Fruit fly (Drosophila melanogaster): Measurements from ENCODE around the gene CarT.

The CarT gene

DNA sequence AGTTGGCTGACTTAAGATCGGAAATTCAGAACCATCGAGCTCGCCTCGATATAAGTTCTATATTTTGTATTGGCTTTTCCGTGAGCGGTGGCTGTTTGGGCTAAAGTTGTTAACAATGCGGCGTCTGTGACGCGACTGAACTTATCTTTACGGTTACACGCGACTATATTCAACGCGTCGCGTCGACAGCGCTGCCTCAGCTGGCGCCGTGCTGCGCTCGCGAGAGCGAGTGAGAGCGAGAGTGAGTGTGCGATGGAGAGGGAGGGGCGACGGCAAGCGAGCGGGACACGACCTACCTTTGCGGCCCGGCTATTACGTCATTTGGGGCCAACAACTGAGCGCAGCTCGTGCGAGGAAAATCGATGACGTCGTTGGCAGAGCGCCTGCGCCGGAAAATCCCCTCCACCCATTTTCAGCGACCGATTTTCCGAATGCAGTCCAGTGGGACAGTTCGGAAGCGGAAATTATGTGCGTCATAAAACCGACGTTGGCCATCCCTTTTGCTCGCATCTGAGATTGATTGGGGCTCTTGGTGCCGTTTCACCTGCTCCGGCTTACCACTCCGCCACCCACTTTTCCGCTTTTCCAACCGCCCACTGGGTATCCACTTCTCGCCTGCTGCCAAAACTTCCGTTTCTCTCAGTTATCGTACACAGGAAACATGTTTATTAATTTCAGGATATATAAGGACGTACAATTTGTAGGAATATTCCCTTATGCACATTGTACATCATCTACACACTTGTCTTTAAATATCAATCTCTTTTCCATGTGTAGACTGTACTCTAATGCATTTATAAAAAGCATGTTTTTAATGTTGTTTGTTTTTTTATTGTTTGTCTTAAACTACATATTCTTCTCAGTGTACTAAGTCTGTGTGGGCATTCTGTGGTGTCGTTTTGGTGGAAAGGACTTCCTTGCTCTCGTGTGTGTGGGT, 15.3 kb downstream of the CarT start, which contains the start of gene Hr38 (continued):
- TF ChIP-seq CG6813 (GFP tag; optimal IDR thresholded peaks at IDR 0.05) (peak; percentile 18), CG7556 (GFP tag; optimal IDR thresholded peaks at IDR 0.05) (peak; percentile 72), CG9609 (GFP tag; optimal IDR thresholded peaks at IDR 0.05) (peak; percentile 13), sob (GFP tag; IDR thresholded peaks at IDR 0.05) (0 out of 2 replicates have a peak, but pooled peaks have one; percentile 18), row (GFP tag; IDR thresholded peaks at IDR 0.05) (peak; percentile 74), sna (GFP tag; IDR thresholded peaks at IDR 0.05; ENCODE audit: partially characterized antibody) (peak; percentile 61), CG10147 (GFP tag; optimal IDR thresholded peaks at IDR 0.05) (peak; percentile 29), CG42726 (GFP tag; IDR thresholded peaks at IDR 0.05; ENCODE audit: partially characterized antibody) (0 out of 2 replicates have a peak, but pooled peaks have one; percentile 25), CG7839 (tag; optimal IDR thresholded peaks at IDR 0.05) (peak; percentile 66), Dll (GFP tag; IDR thresholded peaks at IDR 0.05; ENCODE audit: partially characterized antibody) (peak; percentile 33; the same call in 1 of the 4 replicates), CG43689 (GFP tag; IDR thresholded peaks at IDR 0.05) (no peak), CG18599 (GFP tag; optimal IDR thresholded peaks at IDR 0.05) (peak; percentile 92), HLH3B (GFP tag; IDR thresholded peaks at IDR 0.05) (peak; percentile 41), wdn (GFP tag; IDR thresholded peaks at IDR 0.05) (peak; percentile 44; the same call in 1 of the 2 replicates), CG10366 (GFP tag; IDR thresholded peaks at IDR 0.05) (no peak; the same call in 1 of the 2 replicates), CG11247 (GFP tag; IDR thresholded peaks at IDR 0.05) (no peak; the same call in 1 of the 2 replicates), CG17359 (tag; optimal IDR thresholded peaks at IDR 0.05) (peak; percentile 64), HHEX (GFP tag; optimal IDR thresholded peaks at IDR 0.05) (peak; percentile 43), BEAF-32 (GFP tag; optimal IDR thresholded peaks at IDR 0.05) (no peak), CG9727 (GFP tag; optimal IDR thresholded peaks at IDR 0.05) (peak; percentile 27), CG2678 (tag; optimal IDR thresholded peaks at IDR 0.05) (peak; percentile 85), Dip3 (GFP tag; optimal IDR thresholded peaks at IDR 0.05) (peak; percentile 50), Mrtf (GFP tag; IDR thresholded peaks at IDR 0.05) (0 out of 3 replicates have a peak, but pooled peaks have one; percentile 35), fd96Cb (tag; optimal IDR thresholded peaks at IDR 0.05) (peak; percentile 42), CG8924 (tag; optimal IDR thresholded peaks at IDR 0.05) (peak; percentile 27), Kr (GFP tag; optimal IDR thresholded peaks at IDR 0.05) (no peak), slbo (GFP tag; IDR thresholded peaks at IDR 0.05) (peak; percentile 72), Myb (GFP tag; optimal IDR thresholded peaks at IDR 0.05) (peak; percentile 37), twi (tag; optimal IDR thresholded peaks at IDR 0.05) (no peak), CG18619 (GFP tag; optimal IDR thresholded peaks at IDR 0.05) (peak; percentile 26), Hand (GFP tag; optimal IDR thresholded peaks at IDR 0.05) (peak; percentile 72), Pdp1 (GFP tag; optimal IDR thresholded peaks at IDR 0.05) (peak; percentile 41 to 90), CG8765 (GFP tag; IDR thresholded peaks at IDR 0.05) (no peak), ewg (GFP tag; optimal IDR thresholded peaks at IDR 0.05) (peak; percentile 95), CG8388 (GFP tag; optimal IDR thresholded peaks at IDR 0.05) (peak; percentile 5), Ets97D (GFP tag; optimal IDR thresholded peaks at IDR 0.05) (peak; percentile 12), prd (optimal IDR thresholded peaks at IDR 0.05) (no peak), prd (GFP tag; IDR thresholded peaks at IDR 0.05) (no peak), Oli (tag; optimal IDR thresholded peaks at IDR 0.05) (peak; percentile 47), unc-4 (GFP tag; IDR thresholded peaks at IDR 0.05; ENCODE audit: partially characterized antibody) (peak; percentile 45; the same call in 1 of the 2 replicates), Deaf1 (tag; optimal IDR thresholded peaks at IDR 0.05) (peak; percentile 97), CG12299 (tag; optimal IDR thresholded peaks at IDR 0.05) (no peak), zen2 (GFP tag; IDR thresholded peaks at IDR 0.05; ENCODE audit: partially characterized antibody) (peak; percentile 46; the same call in 1 of the 3 replicates), Side (GFP tag; optimal IDR thresholded peaks at IDR 0.05) (peak; percentile 48), CG12236 (GFP tag; optimal IDR thresholded peaks at IDR 0.05) (no peak), CG11504 (tag; optimal IDR thresholded peaks at IDR 0.05) (peak; percentile 68), cad (GFP tag; optimal IDR thresholded peaks at IDR 0.05) (no peak)
